Worm (Caenorhabditis elegans): ENCODE data around the gene acd-3.

DNA sequence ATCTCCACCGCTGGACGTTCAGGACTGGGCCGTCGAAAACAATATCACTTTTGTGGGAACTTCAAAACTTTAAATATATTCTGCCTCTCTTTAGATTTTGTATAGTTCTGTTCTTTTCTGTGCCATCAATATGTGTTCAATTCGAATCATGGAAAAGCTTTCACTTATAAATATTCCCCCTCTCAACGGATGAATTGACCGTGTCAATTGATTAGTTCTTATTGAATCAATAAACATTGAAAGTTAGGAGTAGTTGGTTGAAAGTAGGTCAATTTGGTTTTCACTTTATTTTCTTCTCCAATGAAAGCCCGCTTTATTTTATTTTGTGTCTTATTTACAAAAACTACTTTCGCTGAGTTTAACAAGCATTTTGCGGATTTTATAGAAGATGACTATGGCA, 49.1 kb downstream of the acd-3 start, which contains the start of gene lips-8:
- no peak for TF ChIP-seq ama-1 (optimal IDR thresholded peaks at IDR 0.05)
- TF ChIP-seq zag-1 (tag; optimal IDR thresholded peaks at IDR 0.05), result no peak
- TF ChIP-seq ztf-11 (tag; optimal IDR thresholded peaks at IDR 0.05), result no peak
- no peak for TF ChIP-seq unc-130 (GFP tag; optimal IDR thresholded peaks at IDR 0.05)
- TF ChIP-seq skn-1 (tag; optimal IDR thresholded peaks at IDR 0.05), result no peak
- no peak for TF ChIP-seq lim-7 (GFP tag; IDR thresholded peaks at IDR 0.05)
- no peak for TF ChIP-seq dmd-6 (GFP tag; IDR thresholded peaks at IDR 0.05)
- TF ChIP-seq lin-13 (GFP tag; optimal IDR thresholded peaks at IDR 0.05), result no peak

Data from whole organism, L4 larva.